Fruit fly (Drosophila melanogaster) whole organism, embryonic: ENCODE data around the gene Nulp1.

Experiments used
- BtbVII ChIP-seq: fragments of 200-800 bp; sonication (Bioruptor generic); optimal IDR thresholded peaks from 3 replicates; lab custom pipeline; 2017; ENCODE audit warnings: missing biosample characterization, mild to moderate bottlenecking, missing genetic modification characterization
- CG12155 ChIP-seq: fragments of 200-800 bp; sonication (Bioruptor generic); optimal IDR thresholded peaks from 3 replicates; lab custom pipeline; 2016; ENCODE audit warnings: missing biosample characterization, missing genetic modification characterization
- CG12744 ChIP-seq: fragments of 200-800 bp; sonication (Bioruptor generic); optimal IDR thresholded peaks from 2 replicates; lab custom pipeline; 2016; ENCODE audit warnings: missing biosample characterization, missing genetic modification characterization
- CG13296 ChIP-seq: fragments of 200-800 bp; sonication (Bioruptor generic); optimal IDR thresholded peaks from 3 replicates; lab custom pipeline; 2018; ENCODE audit warnings: missing biosample characterization, mild to moderate bottlenecking, missing genetic modification characterization
- CG14014 ChIP-seq: fragments of 200-800 bp; sonication (Bioruptor generic); IDR thresholded peaks from 2 replicates; pipeline ENCODE4 v1.3.6; 2022; ENCODE audit warnings: missing biosample characterization, missing genetic modification characterization
- CG15011 ChIP-seq: fragments of 200-800 bp; sonication (Bioruptor generic); optimal IDR thresholded peaks from 3 replicates; lab custom pipeline; 2018; ENCODE audit warnings: missing biosample characterization, mild to moderate bottlenecking, missing genetic modification characterization
- CG15269 ChIP-seq: fragments of 200-800 bp; sonication (Bioruptor generic); optimal IDR thresholded peaks from 2 replicates; lab custom pipeline; 2018; ENCODE audit warnings: missing biosample characterization, mild to moderate bottlenecking, missing genetic modification characterization, moderate library complexity
- CG16813 ChIP-seq: fragments of 200-800 bp; sonication (Bioruptor generic); IDR thresholded peaks from 3 replicates; pipeline ENCODE4 v1.3.6; 2022; ENCODE audit warnings: missing biosample characterization, missing genetic modification characterization; ENCODE audit not compliant: partially characterized antibody
- CG16815 ChIP-seq: fragments of 200-800 bp; sonication (Bioruptor generic); optimal IDR thresholded peaks from 3 replicates; lab custom pipeline; 2017; ENCODE audit warnings: missing biosample characterization, mild to moderate bottlenecking, missing genetic modification characterization
- CG18011 ChIP-seq: fragments of 200-800 bp; sonication (Bioruptor generic); optimal IDR thresholded peaks from 2 replicates; lab custom pipeline; 2017; ENCODE audit warnings: missing biosample characterization, missing genetic modification characterization, mild to moderate bottlenecking, moderate library complexity, missing genotype
- CG30020 ChIP-seq: fragments of 200-800 bp; optimal IDR thresholded peaks from 2 replicates; lab custom pipeline; 2019; ENCODE audit warnings: missing biosample characterization, mild to moderate bottlenecking, missing genetic modification characterization, moderate library complexity
- CG4404 ChIP-seq: fragments of 200-800 bp; sonication (Bioruptor generic); IDR thresholded peaks from 2 replicates; pipeline ENCODE4 v1.3.6; 2022; ENCODE audit warnings: missing biosample characterization, missing genetic modification characterization
- CG4730 ChIP-seq: fragments of 200-800 bp; sonication (Bioruptor generic); IDR thresholded peaks from 2 replicates; pipeline ENCODE4 v1.3.6; 2022; ENCODE audit warnings: missing biosample characterization, missing genetic modification characterization
- CG4820 ChIP-seq: fragments of 200-800 bp; sonication (Bioruptor generic); optimal IDR thresholded peaks from 3 replicates; lab custom pipeline; 2016; ENCODE audit warnings: missing biosample characterization, missing genetic modification characterization
- CG6175 ChIP-seq: fragments of 200-800 bp; sonication (Bioruptor generic); IDR thresholded peaks from 3 replicates; pipeline ENCODE4 v1.3.6; 2022; ENCODE audit warnings: missing biosample characterization, missing genetic modification characterization
- CG7556 ChIP-seq: fragments of 200-800 bp; sonication (Bioruptor generic); optimal IDR thresholded peaks from 2 replicates; lab custom pipeline; 2017; ENCODE audit warnings: missing biosample characterization, mild to moderate bottlenecking, missing genetic modification characterization
- CG8765 ChIP-seq: fragments of 200-800 bp; sonication (Bioruptor generic); IDR thresholded peaks from 2 replicates; pipeline ENCODE4 v1.3.6; 2022; ENCODE audit warnings: missing biosample characterization, missing genetic modification characterization
- CG9437 ChIP-seq: fragments of 200-800 bp; sonication (Bioruptor generic); optimal IDR thresholded peaks from 2 replicates; lab custom pipeline; 2018; ENCODE audit warnings: missing biosample characterization, mild to moderate bottlenecking, missing genetic modification characterization
- Deaf1 ChIP-seq: fragments of 200-800 bp; optimal IDR thresholded peaks from 3 replicates; lab custom pipeline; 2019; ENCODE audit warnings: missing biosample characterization, mild to moderate bottlenecking, missing genetic modification characterization, moderate library complexity
- Doc3 ChIP-seq: fragments of 200-800 bp; sonication (Bioruptor generic); IDR thresholded peaks from 3 replicates; pipeline ENCODE4 v1.3.6; 2022; ENCODE audit warnings: missing biosample characterization, missing genetic modification characterization; ENCODE audit not compliant: partially characterized antibody
- E2f1 ChIP-seq: fragments of 200-800 bp; sonication (Bioruptor generic); IDR thresholded peaks from 2 replicates; pipeline ENCODE4 v1.3.6; 2022; ENCODE audit warnings: missing biosample characterization, missing genetic modification characterization
- Gug ChIP-seq: fragments of 200-800 bp; sonication (Bioruptor generic); IDR thresholded peaks from 4 replicates; pipeline ENCODE4 v1.3.6; 2022; ENCODE audit warnings: missing biosample characterization, missing genetic modification characterization
- Hr51 ChIP-seq, 2 experiments: fragments of 200-800 bp; sonication (Bioruptor generic); optimal IDR thresholded peaks; 2 replicates in 1 of 2; 3 replicates in 1 of 2; lab custom pipeline; 2016 to 2018; ENCODE audit warnings: missing biosample characterization in 2 of 2, missing genetic modification characterization in 2 of 2, mild to moderate bottlenecking in 1 of 2, moderate library complexity in 1 of 2
- Hsf ChIP-seq: fragments of 200-800 bp; sonication (Bioruptor generic); optimal IDR thresholded peaks from 3 replicates; lab custom pipeline; 2016; ENCODE audit warnings: missing biosample characterization, missing genetic modification characterization
- MBD-R2 ChIP-seq: fragments of 200-800 bp; sonication (Bioruptor generic); IDR thresholded peaks from 2 replicates; pipeline ENCODE4 v1.3.6; 2022; ENCODE audit warnings: missing biosample characterization, missing genetic modification characterization
- NK7.1 ChIP-seq: fragments of 200-800 bp; sonication (Bioruptor generic); optimal IDR thresholded peaks from 3 replicates; lab custom pipeline; 2016; ENCODE audit warnings: missing biosample characterization, missing genetic modification characterization
- Nf-YA ChIP-seq: fragments of 200-800 bp; sonication (Bioruptor generic); IDR thresholded peaks from 2 replicates; pipeline ENCODE4 v1.3.6; 2022; ENCODE audit warnings: missing biosample characterization, missing genetic modification characterization
- Sin3A ChIP-seq: fragments of >200 bp; optimal IDR thresholded peaks from 2 replicates; lab custom pipeline; 2018
- Xrp1 ChIP-seq: fragments of 200-800 bp; sonication (Bioruptor generic); IDR thresholded peaks from 2 replicates; pipeline ENCODE4 v1.3.6; 2022; ENCODE audit warnings: missing biosample characterization, missing genetic modification characterization
- ab ChIP-seq: fragments of 200-800 bp; sonication (Bioruptor generic); optimal IDR thresholded peaks from 2 replicates; lab custom pipeline; 2016; ENCODE audit warnings: missing biosample characterization, missing genetic modification characterization
- ara ChIP-seq: fragments of 200-800 bp; sonication (Bioruptor generic); IDR thresholded peaks from 2 replicates; pipeline ENCODE4 v1.3.6; 2022; ENCODE audit warnings: missing biosample characterization, missing genetic modification characterization
- ato ChIP-seq: fragments of 200-800 bp; sonication (Bioruptor generic); IDR thresholded peaks from 2 replicates; pipeline ENCODE4 v1.3.6; 2022; ENCODE audit warnings: missing biosample characterization, missing genetic modification characterization; ENCODE audit not compliant: partially characterized antibody
- bsh ChIP-seq, 2 experiments: fragments of 200-800 bp; sonication (Bioruptor generic); optimal IDR thresholded peaks; 2 replicates each; lab custom pipeline; 2017 to 2018; ENCODE audit warnings: mild to moderate bottlenecking in 2 of 2, missing biosample characterization in 2 of 2, missing genetic modification characterization in 2 of 2, moderate library complexity in 1 of 2
- cg ChIP-seq: fragments of 200-800 bp; sonication (Bioruptor generic); optimal IDR thresholded peaks from 3 replicates; lab custom pipeline; 2019; ENCODE audit warnings: missing biosample characterization, mild to moderate bottlenecking, missing genetic modification characterization, moderate library complexity
- chm ChIP-seq: fragments of 200-800 bp; sonication (Bioruptor generic); IDR thresholded peaks from 2 replicates; pipeline ENCODE4 v1.3.6; 2022; ENCODE audit warnings: missing biosample characterization, missing genetic modification characterization
- dati ChIP-seq: fragments of 200-800 bp; sonication (Bioruptor generic); IDR thresholded peaks from 2 replicates; pipeline ENCODE4 v1.3.6; 2022; ENCODE audit warnings: missing biosample characterization, missing genetic modification characterization
- gt ChIP-seq: fragments of 200-800 bp; sonication (Bioruptor generic); IDR thresholded peaks from 2 replicates; pipeline ENCODE4 v1.3.6; 2022; ENCODE audit warnings: missing biosample characterization, missing genetic modification characterization
- jumu ChIP-seq: fragments of 200-800 bp; sonication (Bioruptor generic); optimal IDR thresholded peaks from 3 replicates; lab custom pipeline; 2016; ENCODE audit warnings: missing biosample characterization, missing genetic modification characterization
- nerfin-2 ChIP-seq: fragments of 200-800 bp; sonication (Bioruptor generic); IDR thresholded peaks from 2 replicates; pipeline ENCODE4 v1.3.6; 2022; ENCODE audit warnings: missing biosample characterization, missing genetic modification characterization; ENCODE audit not compliant: partially characterized antibody
- org-1 ChIP-seq: fragments of 200-800 bp; sonication (Bioruptor generic); optimal IDR thresholded peaks from 2 replicates; lab custom pipeline; 2017; ENCODE audit warnings: missing biosample characterization, missing genetic modification characterization
- p53 ChIP-seq: fragments of 200-800 bp; sonication (Bioruptor generic); optimal IDR thresholded peaks from 2 replicates; lab custom pipeline; 2016; ENCODE audit warnings: missing biosample characterization, missing genetic modification characterization
- pan ChIP-seq, 4 experiments: fragments of >200 bp in 3 of 4; fragments of 200-800 bp in 1 of 4; sonication (Bioruptor generic) in 1 of 4; optimal IDR thresholded peaks in 3 of 4; IDR thresholded peaks in 1 of 4; 2 replicates each; pipeline versions ENCODE4 v1.3.6 to Lab custom; 2017 to 2022; ENCODE audit warnings: missing biosample characterization in 2 of 4, missing genetic modification characterization in 2 of 4, mixed read lengths in 1 of 4
- pho ChIP-seq: fragments of 200-800 bp; sonication (Bioruptor generic); optimal IDR thresholded peaks from 2 replicates; lab custom pipeline; 2016; ENCODE audit warnings: missing biosample characterization, missing genetic modification characterization
- psq ChIP-seq: fragments of 200-800 bp; sonication (Bioruptor generic); optimal IDR thresholded peaks from 2 replicates; lab custom pipeline; 2017; ENCODE audit warnings: missing biosample characterization, missing genetic modification characterization
- ro ChIP-seq: fragments of 200-800 bp; sonication (Bioruptor generic); IDR thresholded peaks from 2 replicates; pipeline ENCODE4 v1.3.6; 2022; ENCODE audit warnings: missing biosample characterization, missing genetic modification characterization
- run ChIP-seq: fragments of 200-800 bp; sonication (Bioruptor generic); optimal IDR thresholded peaks from 3 replicates; lab custom pipeline; 2018; ENCODE audit warnings: missing biosample characterization, mild to moderate bottlenecking, missing genetic modification characterization
- sc ChIP-seq, 3 experiments: fragments of >200 bp in 2 of 3; fragments of 200-800 bp in 1 of 3; sonication (Bioruptor generic) in 1 of 3; optimal IDR thresholded peaks; 2 replicates in 2 of 3; 3 replicates in 1 of 3; lab custom pipeline; 2017; ENCODE audit warnings: mild to moderate bottlenecking in 1 of 3, missing biosample characterization in 1 of 3, missing genetic modification characterization in 1 of 3, missing genetic modification reagents in 1 of 3
- slp2 ChIP-seq: fragments of 200-800 bp; sonication (Bioruptor generic); optimal IDR thresholded peaks from 2 replicates; lab custom pipeline; 2016; ENCODE audit warnings: missing biosample characterization, missing genetic modification characterization
- toy ChIP-seq: fragments of 200-800 bp; sonication (Bioruptor generic); IDR thresholded peaks from 2 replicates; pipeline ENCODE4 v1.3.6; 2022; ENCODE audit warnings: missing biosample characterization, missing genetic modification characterization
- vnd ChIP-seq: fragments of 200-800 bp; sonication (Bioruptor generic); IDR thresholded peaks from 3 replicates; pipeline ENCODE4 v1.3.6; 2022; ENCODE audit warnings: missing biosample characterization, missing genetic modification characterization; ENCODE audit not compliant: partially characterized antibody

Nulp1 gene

DNA sequence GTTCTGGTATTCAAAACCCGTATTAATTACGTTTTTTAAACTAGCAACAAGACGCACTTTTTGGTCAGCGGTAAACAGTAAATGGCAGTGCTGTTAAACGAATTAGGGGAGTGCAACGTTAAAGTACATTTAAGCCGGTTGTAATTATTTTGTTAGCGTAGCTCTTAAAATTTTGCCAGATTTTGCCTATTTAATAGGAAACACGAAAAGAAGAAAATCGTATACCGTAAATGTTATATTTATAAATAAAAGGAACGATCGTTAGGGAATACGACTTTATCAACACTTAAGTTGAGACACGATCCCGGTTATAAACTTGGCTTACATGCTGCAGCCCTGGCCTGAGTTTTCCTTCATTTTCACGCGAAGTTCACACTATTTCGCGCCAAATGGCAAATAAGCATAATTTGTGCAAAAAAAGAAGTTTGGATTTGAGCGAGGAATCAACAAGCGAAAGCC is 27.3 kb downstream of the Nulp1 start, which contains the start of the genes Setx and mus301 (continued):
- TF ChIP-seq CG4404 (GFP tag; lab: Robert Waterston, UW) = peak; percentile 75
- peak; percentile 73 for TF ChIP-seq CG12744 (GFP tag; lab: Kevin White, UChicago)
- no peak for TF ChIP-seq sc (optimal IDR thresholded peaks at IDR 0.05; lab: Kevin White, UChicago)
- TF ChIP-seq sc (GFP tag; optimal IDR thresholded peaks at IDR 0.05; lab: Kevin White, UChicago) = peak; percentile 34
- peak; percentile 79 for TF ChIP-seq E2f1 (GFP tag; lab: Robert Waterston, UW)
- peak; percentile 75 for TF ChIP-seq CG7556 (GFP tag; lab: Kevin White, UChicago)
- TF ChIP-seq vnd = no peak
- no peak for TF ChIP-seq nerfin-2
- peak; percentile 88 for TF ChIP-seq pho (GFP tag; lab: Kevin White, UChicago)
- no peak for TF ChIP-seq CG15011 (GFP tag; lab: Kevin White, UChicago)
- no peak for TF ChIP-seq toy
- TF ChIP-seq BtbVII = no peak
- peak; percentile 87 for TF ChIP-seq CG9437 (GFP tag; lab: Kevin White, UChicago)
- TF ChIP-seq Nf-YA = no peak
- peak; percentile 5 for TF ChIP-seq org-1
- peak; percentile 23 for TF ChIP-seq NK7.1 (GFP tag; lab: Kevin White, UChicago)
- peak; percentile 71; the same call in 2 of the 3 replicates for TF ChIP-seq CG6175 (GFP tag; lab: Robert Waterston, UW)
- peak in 1 of 2 experiments; percentile 71 for TF ChIP-seq bsh (GFP tag; optimal IDR thresholded peaks at IDR 0.05; lab: Kevin White, UChicago)
- TF ChIP-seq CG8765 (GFP tag; lab: Robert Waterston, UW) = peak; percentile 45; the same call in 1 of the 2 replicates
- TF ChIP-seq CG15269 = no peak
- TF ChIP-seq gt (GFP tag; lab: Robert Waterston, UW) = no peak
- peak; percentile 54 for TF ChIP-seq slp2 (GFP tag; lab: Kevin White, UChicago)
- no peak for TF ChIP-seq dati (GFP tag; lab: Robert Waterston, UW)
- TF ChIP-seq Sin3A (lab: Kevin White, UChicago) = peak; percentile 94
- TF ChIP-seq jumu (GFP tag; lab: Kevin White, UChicago) = peak; percentile 82
- TF ChIP-seq ara = peak; percentile 59; the same call in 1 of the 2 replicates
- TF ChIP-seq Hsf = peak; percentile 89
- peak; percentile 76 for TF ChIP-seq CG18011 (GFP tag; lab: Kevin White, UChicago)
- TF ChIP-seq CG4730 (GFP tag; lab: Robert Waterston, UW) = peak; percentile 36; the same call in 1 of the 2 replicates
- no peak for TF ChIP-seq CG16813 (GFP tag; lab: Robert Waterston, UW)
- peak; percentile 86 for TF ChIP-seq CG12155
- TF ChIP-seq chm (GFP tag; lab: Robert Waterston, UW) = no peak
- peak; percentile 72 for TF ChIP-seq CG14014 (GFP tag; lab: Robert Waterston, UW)
- no peak for TF ChIP-seq run
- peak in 1 of 2 experiments; percentile 87 for TF ChIP-seq Hr51 (GFP tag; optimal IDR thresholded peaks at IDR 0.05; lab: Kevin White, UChicago)
- peak; percentile 70 for TF ChIP-seq CG16815 (GFP tag; lab: Kevin White, UChicago)
- TF ChIP-seq psq (GFP tag; lab: Kevin White, UChicago) = peak; percentile 42
- TF ChIP-seq Doc3 (GFP tag; lab: Robert Waterston, UW) = no peak
- TF ChIP-seq MBD-R2 (GFP tag; lab: Robert Waterston, UW) = peak; percentile 96
- TF ChIP-seq pan (optimal IDR thresholded peaks at IDR 0.05; lab: Kevin White, UChicago) = no peak
- peak in 1 of 2 experiments; percentile 61 for TF ChIP-seq pan (GFP tag; optimal IDR thresholded peaks at IDR 0.05 in 1 of 2, IDR thresholded peaks at IDR 0.05 in 1 of 2)
- TF ChIP-seq p53 (GFP tag; lab: Kevin White, UChicago) = peak; percentile 70
- TF ChIP-seq ato = no peak
- TF ChIP-seq cg (GFP tag; lab: Kevin White, UChicago) = no peak
- TF ChIP-seq ab = peak; percentile 65
- TF ChIP-seq ro (GFP tag; lab: Robert Waterston, UW) = 0 out of 2 replicates have a peak, but pooled peaks have one; percentile 40
- peak; percentile 80 for TF ChIP-seq CG4820
- peak; percentile 79 for TF ChIP-seq Xrp1
- no peak for TF ChIP-seq CG30020 (tag; lab: Kevin White, UChicago)
- peak; percentile 60 for TF ChIP-seq CG13296
- peak; percentile 67; the same call in 2 of the 4 replicates for TF ChIP-seq Gug (GFP tag; lab: Robert Waterston, UW)
- TF ChIP-seq Deaf1 (tag; lab: Kevin White, UChicago) = no peak
